Fruit fly (Drosophila melanogaster): Measurements from ENCODE around the gene COX6AL2.

The COX6AL2 gene

dm6 chr3L:18896297-18896863 lies 17.6 kb downstream of the COX6AL2 start (continued):
- TF ChIP-seq cg (GFP tag; optimal IDR thresholded peaks at IDR 0.05) (peak; percentile 34), CG30403 (GFP tag; optimal IDR thresholded peaks at IDR 0.05) (no peak), so (GFP tag; IDR thresholded peaks at IDR 0.05) (no peak), CG4282 (GFP tag; optimal IDR thresholded peaks at IDR 0.05) (no peak), CG6854 (GFP tag; optimal IDR thresholded peaks at IDR 0.05) (no peak), tgo (GFP tag; IDR thresholded peaks at IDR 0.05) (no peak), chinmo (GFP tag; IDR thresholded peaks at IDR 0.05; ENCODE audit: partially characterized antibody) (peak; percentile 58; the same call in 1 of the 4 replicates), CG6654 (GFP tag; optimal IDR thresholded peaks at IDR 0.05) (no peak), CG15269 (tag; optimal IDR thresholded peaks at IDR 0.05) (no peak), CG2199 (GFP tag; IDR thresholded peaks at IDR 0.05) (0 out of 3 replicates have a peak, but pooled peaks have one; percentile 15), dmrt99B (tag; optimal IDR thresholded peaks at IDR 0.05) (no peak), ewg (GFP tag; optimal IDR thresholded peaks at IDR 0.05) (no peak), Scr (GFP tag; IDR thresholded peaks at IDR 0.05; ENCODE audit: partially characterized antibody) (peak; percentile 32; the same call in 1 of the 2 replicates), CG11085 (GFP tag; IDR thresholded peaks at IDR 0.05) (0 out of 2 replicates have a peak, but pooled peaks have one; percentile 7), pum (GFP tag; optimal IDR thresholded peaks at IDR 0.05) (no peak), CG31441 (GFP tag; IDR thresholded peaks at IDR 0.05) (no peak), Mes4 (GFP tag; optimal IDR thresholded peaks at IDR 0.05) (no peak), CG1647 (GFP tag; optimal IDR thresholded peaks at IDR 0.05) (no peak), CTCF (GFP tag; optimal IDR thresholded peaks at IDR 0.05) (no peak), wdn (GFP tag; IDR thresholded peaks at IDR 0.05) (no peak), CG8290 (GFP tag; optimal IDR thresholded peaks at IDR 0.05) (no peak), CG8290 (tag; optimal IDR thresholded peaks at IDR 0.05) (peak in 1 of 2 experiments; percentile 34), CG4424 (GFP tag; optimal IDR thresholded peaks at IDR 0.05) (no peak), Bdp1 (GFP tag; optimal IDR thresholded peaks at IDR 0.05) (peak; percentile 81), NC2α (GFP tag; optimal IDR thresholded peaks at IDR 0.05) (no peak), ken (GFP tag; IDR thresholded peaks at IDR 0.05) (no peak), aop (GFP tag; IDR thresholded peaks at IDR 0.05) (no peak), sug (tag; optimal IDR thresholded peaks at IDR 0.05) (peak; percentile 29), grau (tag; optimal IDR thresholded peaks at IDR 0.05) (no peak), Ravus (GFP tag; IDR thresholded peaks at IDR 0.05) (no peak), row (GFP tag; IDR thresholded peaks at IDR 0.05) (no peak), CG8478 (optimal IDR thresholded peaks at IDR 0.05) (no peak), CG12769 (tag; optimal IDR thresholded peaks at IDR 0.05) (peak; percentile 40), HmgD (GFP tag; optimal IDR thresholded peaks at IDR 0.05) (no peak), Sry-β (GFP tag; optimal IDR thresholded peaks at IDR 0.05) (no peak), hb (GFP tag; IDR thresholded peaks at IDR 0.05; ENCODE audit: partially characterized antibody) (0 out of 3 replicates have a peak, but pooled peaks have one; percentile 30), kni (GFP tag; optimal IDR thresholded peaks at IDR 0.05) (peak; percentile 40), Sox100B (GFP tag; optimal IDR thresholded peaks at IDR 0.05) (no peak), Neu2 (GFP tag; optimal IDR thresholded peaks at IDR 0.05; ENCODE audit: borderline replicate concordance) (no peak), Hr3 (GFP tag; optimal IDR thresholded peaks at IDR 0.05) (no peak), cas (GFP tag; IDR thresholded peaks at IDR 0.05) (no peak), ci (GFP tag; IDR thresholded peaks at IDR 0.05) (peak; percentile 23; the same call in 1 of the 3 replicates), MTF-1 (GFP tag; optimal IDR thresholded peaks at IDR 0.05; ENCODE audit: borderline replicate concordance) (no peak), CG12659 (GFP tag; optimal IDR thresholded peaks at IDR 0.05) (no peak), nerfin-2 (GFP tag; IDR thresholded peaks at IDR 0.05; ENCODE audit: partially characterized antibody) (peak; percentile 52; the same call in 1 of the 2 replicates), lmd (GFP tag; IDR thresholded peaks at IDR 0.05) (no peak), CG11398 (GFP tag; optimal IDR thresholded peaks at IDR 0.05) (no peak), CG14441 (GFP tag; IDR thresholded peaks at IDR 0.05) (no peak), CG32767 (GFP tag; IDR thresholded peaks at IDR 0.05) (no peak), Dip3 (GFP tag; optimal IDR thresholded peaks at IDR 0.05) (no peak), HHEX (GFP tag; optimal IDR thresholded peaks at IDR 0.05) (no peak), CG4707 (GFP tag; optimal IDR thresholded peaks at IDR 0.05) (no peak)

Data from whole organism, embryonic.